Fruit fly (Drosophila melanogaster) whole organism, adult: Measurements from ENCODE around the gene CG14362.

Source experiments
- CG11617 ChIP-seq: fragments of 200-800 bp; sonication (Bioruptor generic); optimal IDR thresholded peaks from 2 replicates; lab custom pipeline; 2017; ENCODE audit warnings: mild to moderate bottlenecking, missing biosample characterization, missing genetic modification reagents, missing genetic modification characterization
- CG12768 ChIP-seq: fragments of 200-800 bp; sonication (Bioruptor generic); optimal IDR thresholded peaks from 2 replicates; lab custom pipeline; 2017; ENCODE audit warnings: missing biosample characterization, missing genetic modification characterization, mild to moderate bottlenecking, moderate library complexity, missing genetic modification reagents
- CG14711 ChIP-seq: fragments of 200-800 bp; sonication (Bioruptor generic); optimal IDR thresholded peaks from 2 replicates; lab custom pipeline; 2018; ENCODE audit warnings: missing biosample characterization, mild to moderate bottlenecking, missing genetic modification characterization, moderate library complexity
- CG1620 ChIP-seq: fragments of 200-800 bp; sonication (Bioruptor generic); optimal IDR thresholded peaks from 2 replicates; lab custom pipeline; 2016; ENCODE audit warnings: missing biosample characterization, missing genetic modification characterization
- CG33017 ChIP-seq: fragments of 200-800 bp; sonication (Bioruptor generic); optimal IDR thresholded peaks from 2 replicates; lab custom pipeline; 2018; ENCODE audit warnings: missing biosample characterization, mild to moderate bottlenecking, missing genetic modification characterization, moderate library complexity
- CG5204 ChIP-seq: fragments of 200-800 bp; sonication (Bioruptor generic); optimal IDR thresholded peaks from 2 replicates; lab custom pipeline; 2016; ENCODE audit warnings: missing biosample characterization, missing genetic modification characterization
- CG7045 ChIP-seq: fragments of 200-800 bp; sonication (Bioruptor generic); optimal IDR thresholded peaks from 2 replicates; lab custom pipeline; 2017; ENCODE audit warnings: missing biosample characterization, mild to moderate bottlenecking, missing genetic modification characterization
- CG7101 ChIP-seq: fragments of 200-800 bp; sonication (Bioruptor generic); optimal IDR thresholded peaks from 2 replicates; lab custom pipeline; 2018; ENCODE audit warnings: missing biosample characterization, mild to moderate bottlenecking, missing genetic modification characterization, moderate library complexity
- Clk ChIP-seq: fragments of 200-800 bp; sonication (Bioruptor generic); optimal IDR thresholded peaks from 2 replicates; lab custom pipeline; 2017; ENCODE audit warnings: missing biosample characterization, missing genetic modification characterization
- Crg-1 ChIP-seq: fragments of 200-800 bp; sonication (Bioruptor generic); optimal IDR thresholded peaks from 2 replicates; lab custom pipeline; 2016; ENCODE audit warnings: missing biosample characterization, missing genetic modification characterization
- Hr96 ChIP-seq: fragments of 200-800 bp; sonication (Bioruptor generic); optimal IDR thresholded peaks from 2 replicates; lab custom pipeline; 2016; ENCODE audit warnings: missing biosample characterization, missing genetic modification characterization
- Mnt ChIP-seq: fragments of 200-800 bp; sonication (Bioruptor generic); optimal IDR thresholded peaks from 2 replicates; lab custom pipeline; 2016; ENCODE audit warnings: missing biosample characterization, mild to moderate bottlenecking, missing genetic modification characterization
- bab1 ChIP-seq: fragments of 200-800 bp; sonication (Bioruptor generic); optimal IDR thresholded peaks from 3 replicates; lab custom pipeline; 2019; ENCODE audit warnings: missing biosample characterization, mild to moderate bottlenecking, missing genetic modification characterization, moderate library complexity
- cic ChIP-seq: fragments of 200-800 bp; sonication (Bioruptor generic); optimal IDR thresholded peaks from 2 replicates; lab custom pipeline; 2017; ENCODE audit warnings: missing biosample characterization, mild to moderate bottlenecking, missing genetic modification characterization, moderate library complexity
- cnc ChIP-seq, 2 experiments: fragments of >200 bp; optimal IDR thresholded peaks; 2 replicates each; lab custom pipeline; 2017
- kay ChIP-seq: fragments of 200-800 bp; sonication (Bioruptor generic); peaks from one replicate; lab custom pipeline; 2016; ENCODE audit warnings: missing biosample characterization, missing genetic modification characterization, borderline replicate concordance
- ovo ChIP-seq: fragments of 200-800 bp; sonication (Bioruptor generic); optimal IDR thresholded peaks from 2 replicates; lab custom pipeline; 2016; ENCODE audit warnings: missing biosample characterization, missing genetic modification characterization
- pad ChIP-seq: fragments of 200-800 bp; sonication (Bioruptor generic); optimal IDR thresholded peaks from 3 replicates; lab custom pipeline; 2017; ENCODE audit warnings: missing biosample characterization, missing genetic modification characterization, mild to moderate bottlenecking, moderate library complexity, missing genetic modification reagents
- tj ChIP-seq: fragments of 200-800 bp; sonication (Bioruptor generic); optimal IDR thresholded peaks from 3 replicates; lab custom pipeline; 2017; ENCODE audit warnings: missing biosample characterization, mild to moderate bottlenecking, missing genetic modification characterization, moderate library complexity
- toe ChIP-seq: fragments of 200-800 bp; sonication (Bioruptor generic); optimal IDR thresholded peaks from 2 replicates; lab custom pipeline; 2016; ENCODE audit warnings: missing biosample characterization, missing genetic modification characterization

CG14362 gene

dm6 chr3R:13850992-13851391 is 4.3 kb downstream of the CG14362 start:
- TF ChIP-seq pad (GFP tag; lab: Kevin White, UChicago) (no peak), CG7101 (tag; lab: Kevin White, UChicago) (no peak), CG11617 (GFP tag; lab: Kevin White, UChicago) (no peak), bab1 (no peak)

dm6 chr3R:13849327-13849726 is 5.9 kb downstream of the CG14362 start:
- TF ChIP-seq CG7101 (tag; lab: Kevin White, UChicago) = no peak
- no peak for TF ChIP-seq CG33017 (tag; lab: Kevin White, UChicago)
- TF ChIP-seq pad (GFP tag; lab: Kevin White, UChicago) = no peak
- no peak for TF ChIP-seq Hr96
- TF ChIP-seq ovo = no peak
- no peak for TF ChIP-seq CG12768 (GFP tag; lab: Kevin White, UChicago)
- no peak for TF ChIP-seq CG1620 (GFP tag; lab: Kevin White, UChicago)
- TF ChIP-seq Mnt (GFP tag; lab: Kevin White, UChicago) = no peak
- TF ChIP-seq tj (GFP tag; lab: Kevin White, UChicago) = no peak

- TF ChIP-seq CG11617 (GFP tag; lab: Kevin White, UChicago) (no peak), CG33017 (tag; lab: Kevin White, UChicago) (no peak), kay (GFP tag; lab: Kevin White, UChicago) (no peak), cnc (optimal IDR thresholded peaks at IDR 0.05; lab: Kevin White, UChicago) (no peak), bab1 (no peak), tj (GFP tag; lab: Kevin White, UChicago) (no peak), cic (GFP tag; lab: Kevin White, UChicago) (no peak), Hr96 (no peak), CG1620 (GFP tag; lab: Kevin White, UChicago) (no peak), pad (GFP tag; lab: Kevin White, UChicago) (no peak), CG12768 (GFP tag; lab: Kevin White, UChicago) (no peak), Crg-1 (GFP tag; lab: Kevin White, UChicago) (no peak), CG7045 (GFP tag; lab: Kevin White, UChicago) (no peak), ovo (no peak), CG14711 (tag; lab: Kevin White, UChicago) (no peak), CG5204 (GFP tag; lab: Kevin White, UChicago) (no peak), Mnt (GFP tag; lab: Kevin White, UChicago) (no peak)
Measured at dm6 chr3R:13848272-13848671, 7.0 kb downstream of the CG14362 start.

- no peak for TF ChIP-seq CG33017 (tag; lab: Kevin White, UChicago)
- TF ChIP-seq ovo = no peak
- no peak for TF ChIP-seq CG7045 (GFP tag; lab: Kevin White, UChicago)
- TF ChIP-seq Hr96 = no peak
- TF ChIP-seq cic (GFP tag; lab: Kevin White, UChicago) = no peak
- TF ChIP-seq Clk (GFP tag; lab: Kevin White, UChicago) = no peak
- no peak for TF ChIP-seq CG5204 (GFP tag; lab: Kevin White, UChicago)
- TF ChIP-seq Mnt (GFP tag; lab: Kevin White, UChicago) = no peak
- TF ChIP-seq CG7101 (tag; lab: Kevin White, UChicago) = no peak
- no peak for TF ChIP-seq pad (GFP tag; lab: Kevin White, UChicago)
- no peak for TF ChIP-seq CG1620 (GFP tag; lab: Kevin White, UChicago)
- TF ChIP-seq tj (GFP tag; lab: Kevin White, UChicago) = no peak
- no peak for TF ChIP-seq kay (GFP tag; lab: Kevin White, UChicago)
- no peak for TF ChIP-seq bab1
- TF ChIP-seq toe = no peak
- no peak for TF ChIP-seq cnc (optimal IDR thresholded peaks at IDR 0.05; lab: Kevin White, UChicago)
- no peak for TF ChIP-seq Crg-1 (GFP tag; lab: Kevin White, UChicago)
Measured at dm6 chr3R:13847289-13847688, 8.0 kb downstream of the CG14362 start.

- TF ChIP-seq cnc (optimal IDR thresholded peaks at IDR 0.05; lab: Kevin White, UChicago) (no peak), Crg-1 (GFP tag; lab: Kevin White, UChicago) (no peak), pad (GFP tag; lab: Kevin White, UChicago) (no peak), CG1620 (GFP tag; lab: Kevin White, UChicago) (no peak), CG5204 (GFP tag; lab: Kevin White, UChicago) (no peak), bab1 (no peak), Hr96 (no peak), tj (GFP tag; lab: Kevin White, UChicago) (no peak), CG14711 (tag; lab: Kevin White, UChicago) (no peak), CG33017 (tag; lab: Kevin White, UChicago) (no peak), cic (GFP tag; lab: Kevin White, UChicago) (no peak), Mnt (GFP tag; lab: Kevin White, UChicago) (no peak), CG11617 (GFP tag; lab: Kevin White, UChicago) (no peak), CG12768 (GFP tag; lab: Kevin White, UChicago) (no peak), toe (no peak), Clk (GFP tag; lab: Kevin White, UChicago) (no peak), CG7045 (GFP tag; lab: Kevin White, UChicago) (no peak), kay (GFP tag; lab: Kevin White, UChicago) (no peak), ovo (no peak), CG7101 (tag; lab: Kevin White, UChicago) (no peak)
Measured at dm6 chr3R:13845926-13846325, 9.3 kb downstream of the CG14362 start.

dm6 chr3R:13845250-13845699 is 10.0 kb downstream of the CG14362 start:
- no peak for TF ChIP-seq bab1
- no peak for TF ChIP-seq kay (GFP tag; lab: Kevin White, UChicago)
- no peak for TF ChIP-seq Clk (GFP tag; lab: Kevin White, UChicago)
